Worm (Caenorhabditis elegans) whole organism, L2 larva: Measurements from ENCODE around the gene cyp-13A5.

Source experiments
- ZK546.5 ChIP-seq: sonication (generic microtip); optimal IDR thresholded peaks from 2 replicates; lab custom pipeline; 2017; ENCODE audit warnings: missing biosample characterization, missing genetic modification characterization
- egl-27 ChIP-seq: sonication (generic microtip); optimal IDR thresholded peaks from 3 replicates; lab custom pipeline; 2017; ENCODE audit warnings: missing biosample characterization, missing genetic modification reagents, missing genetic modification characterization
- fos-1 ChIP-seq: fragments of 150-350 bp; optimal IDR thresholded peaks from 2 replicates; lab custom pipeline; 2014; ENCODE audit warnings: missing biosample characterization, missing genetic modification characterization
- lin-11 ChIP-seq: fragments of 150-350 bp; sonication (generic microtip); optimal IDR thresholded peaks from 2 replicates; lab custom pipeline; 2014; ENCODE audit warnings: missing biosample characterization, missing genetic modification characterization, inconsistent platforms, mixed read lengths
- mab-5 ChIP-seq: fragments of 150-350 bp; optimal IDR thresholded peaks from 2 replicates; lab custom pipeline; 2014; ENCODE audit warnings: missing biosample characterization, missing genetic modification characterization
- nhr-11 ChIP-seq: fragments of 150-350 bp; optimal IDR thresholded peaks from 2 replicates; lab custom pipeline; 2014; ENCODE audit warnings: missing biosample characterization, missing genetic modification characterization
- nhr-237 ChIP-seq: fragments of 150-350 bp; optimal IDR thresholded peaks from 2 replicates; lab custom pipeline; 2014; ENCODE audit warnings: missing biosample characterization, missing genetic modification characterization
- nhr-25 ChIP-seq: fragments of 150-350 bp; sonication (generic microtip); optimal IDR thresholded peaks from 3 replicates; lab custom pipeline; 2014; ENCODE audit warnings: missing biosample characterization, missing genetic modification characterization
- nhr-77 ChIP-seq: fragments of 150-350 bp; optimal IDR thresholded peaks from 2 replicates; lab custom pipeline; 2014; ENCODE audit warnings: missing biosample characterization, missing genetic modification characterization
- skn-1 ChIP-seq: sonication (generic microtip); optimal IDR thresholded peaks from 2 replicates; lab custom pipeline; 2017; ENCODE audit warnings: missing biosample characterization, missing genetic modification characterization
- snpc-4 ChIP-seq: fragments of 150-350 bp; optimal IDR thresholded peaks from 2 replicates; lab custom pipeline; 2014; ENCODE audit warnings: missing biosample characterization, missing genetic modification characterization
- unc-39 ChIP-seq: fragments of 150-350 bp; optimal IDR thresholded peaks from 2 replicates; lab custom pipeline; 2014; ENCODE audit warnings: missing biosample characterization, missing genetic modification characterization
- unc-62 ChIP-seq: fragments of 150-350 bp; optimal IDR thresholded peaks from 2 replicates; lab custom pipeline; 2014; ENCODE audit warnings: missing biosample characterization, missing genetic modification reagents, missing genetic modification characterization

DNA sequence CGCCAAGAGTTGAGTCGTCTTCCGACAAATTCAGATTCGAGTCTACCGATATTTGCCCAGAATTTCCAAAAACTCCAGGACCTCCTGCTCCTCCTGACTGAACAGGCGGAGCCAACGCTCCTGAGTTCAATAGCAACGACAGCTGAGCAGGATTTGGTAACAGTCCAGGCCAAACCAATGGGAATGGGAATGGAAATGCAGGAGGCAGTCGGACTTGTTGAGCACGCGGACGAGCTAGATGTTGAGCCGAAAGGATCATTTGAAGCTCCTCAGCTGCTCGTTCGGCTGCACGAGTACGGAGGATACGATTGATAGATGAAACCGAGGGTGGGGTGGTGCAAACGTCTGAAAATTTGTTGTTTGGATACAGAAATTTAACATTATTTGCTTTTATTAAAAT is 26.8 kb upstream of the cyp-13A5 start:
- no peak for TF ChIP-seq unc-39 (tag; lab: Kevin White, UChicago)
- TF ChIP-seq nhr-237 (tag; lab: Kevin White, UChicago): no peak
- TF ChIP-seq lin-11 (tag; lab: Kevin White, UChicago): no peak
- no peak for TF ChIP-seq fos-1
- no peak for TF ChIP-seq egl-27
- TF ChIP-seq nhr-77 (tag; lab: Kevin White, UChicago): no peak
- TF ChIP-seq ZK546.5 (tag; lab: Kevin White, UChicago): no peak
- no peak for TF ChIP-seq unc-62 (GFP tag; lab: Kevin White, UChicago)
- no peak for TF ChIP-seq mab-5 (tag; lab: Kevin White, UChicago)
- no peak for TF ChIP-seq nhr-11
- no peak for TF ChIP-seq snpc-4 (tag; lab: Kevin White, UChicago)
- TF ChIP-seq skn-1 (tag; lab: Kevin White, UChicago): no peak
- no peak for TF ChIP-seq nhr-25 (tag; lab: Kevin White, UChicago)
